Fruit fly (Drosophila melanogaster) whole organism, pupa: ENCODE measurements around the gene ppk28.

Source experiments
- CG10348 ChIP-seq: fragments of 200-800 bp; sonication (Bioruptor generic); IDR thresholded peaks from 2 replicates; pipeline ENCODE4 v1.3.6; 2022; ENCODE audit warnings: missing biosample characterization, missing genetic modification characterization
- CG12605 ChIP-seq: fragments of 200-800 bp; sonication (Bioruptor generic); IDR thresholded peaks from 2 replicates; pipeline ENCODE4 v1.3.6; 2022; ENCODE audit warnings: missing biosample characterization, missing genetic modification characterization
- CG13204 ChIP-seq: fragments of 200-800 bp; sonication (Bioruptor generic); optimal IDR thresholded peaks from 2 replicates; lab custom pipeline; 2018; ENCODE audit warnings: missing biosample characterization, mild to moderate bottlenecking, missing genetic modification characterization, moderate library complexity
- CG14655 ChIP-seq: fragments of 200-800 bp; sonication (Bioruptor generic); optimal IDR thresholded peaks from 3 replicates; lab custom pipeline; 2017; ENCODE audit warnings: mild to moderate bottlenecking, missing biosample characterization, missing genetic modification reagents, missing genetic modification characterization
- CG15710 ChIP-seq: fragments of 200-800 bp; sonication (Bioruptor generic); optimal IDR thresholded peaks from 2 replicates; lab custom pipeline; 2018; ENCODE audit warnings: missing biosample characterization, mild to moderate bottlenecking, missing genetic modification characterization, moderate library complexity
- CG17806 ChIP-seq: fragments of 200-800 bp; sonication (Bioruptor generic); optimal IDR thresholded peaks from 2 replicates; lab custom pipeline; 2018; ENCODE audit warnings: missing biosample characterization, mild to moderate bottlenecking, missing genetic modification characterization, moderate library complexity
- CG32121 ChIP-seq: fragments of 200-800 bp; sonication (Bioruptor generic); IDR thresholded peaks from 2 replicates; pipeline ENCODE4 v1.3.6; 2022; ENCODE audit warnings: missing biosample characterization, missing genetic modification characterization
- CG34367 ChIP-seq: fragments of 200-800 bp; sonication (Bioruptor generic); optimal IDR thresholded peaks from 2 replicates; lab custom pipeline; 2018; ENCODE audit warnings: missing biosample characterization, mild to moderate bottlenecking, missing genetic modification characterization
- CG4496 ChIP-seq: fragments of 200-800 bp; sonication (Bioruptor generic); IDR thresholded peaks from 3 replicates; pipeline ENCODE4 v1.3.6; 2022; ENCODE audit warnings: missing biosample characterization, missing genetic modification characterization
- CG8159 ChIP-seq: fragments of 200-800 bp; sonication (Bioruptor generic); optimal IDR thresholded peaks from 3 replicates; lab custom pipeline; 2018; ENCODE audit warnings: missing biosample characterization, mild to moderate bottlenecking, missing genetic modification characterization, moderate library complexity
- CG8301 ChIP-seq: fragments of 200-800 bp; sonication (Bioruptor generic); optimal IDR thresholded peaks from 2 replicates; lab custom pipeline; 2018; ENCODE audit warnings: missing biosample characterization, mild to moderate bottlenecking, missing genetic modification characterization
- CG9948 ChIP-seq: fragments of 200-800 bp; sonication (Bioruptor generic); optimal IDR thresholded peaks from 2 replicates; lab custom pipeline; 2018; ENCODE audit warnings: missing biosample characterization, mild to moderate bottlenecking, missing genetic modification characterization, moderate library complexity
- D1 ChIP-seq: fragments of 200-800 bp; sonication (Bioruptor generic); optimal IDR thresholded peaks from 2 replicates; lab custom pipeline; 2018; ENCODE audit warnings: missing biosample characterization, mild to moderate bottlenecking, missing genetic modification characterization, moderate library complexity
- EcR ChIP-seq: fragments of 200-800 bp; sonication (Bioruptor generic); optimal IDR thresholded peaks from 3 replicates; lab custom pipeline; 2019; ENCODE audit warnings: missing biosample characterization, missing genetic modification characterization, mild to moderate bottlenecking, moderate library complexity, missing genetic modification reagents
- Ets98B ChIP-seq: fragments of 200-800 bp; sonication (Bioruptor generic); IDR thresholded peaks from 2 replicates; pipeline ENCODE4 v1.3.6; 2022; ENCODE audit warnings: missing biosample characterization, missing genetic modification characterization
- Pif1A ChIP-seq: fragments of 200-800 bp; sonication (Bioruptor generic); optimal IDR thresholded peaks from 3 replicates; lab custom pipeline; 2016; ENCODE audit warnings: missing biosample characterization, missing genetic modification characterization
- Pif1B ChIP-seq: fragments of 200-800 bp; sonication (Bioruptor generic); optimal IDR thresholded peaks from 3 replicates; lab custom pipeline; 2016; ENCODE audit warnings: missing biosample characterization, missing genetic modification characterization
- Snoo ChIP-seq: fragments of 200-800 bp; sonication (Bioruptor generic); optimal IDR thresholded peaks from 3 replicates; lab custom pipeline; 2017; ENCODE audit warnings: missing biosample characterization, mild to moderate bottlenecking, missing genetic modification characterization, inconsistent platforms
- fd96Ca ChIP-seq: fragments of 200-800 bp; sonication (Bioruptor generic); IDR thresholded peaks from 3 replicates; pipeline ENCODE4 v1.3.6; 2022; ENCODE audit warnings: missing biosample characterization, missing genetic modification characterization
- gl ChIP-seq: fragments of 200-800 bp; sonication (Bioruptor generic); optimal IDR thresholded peaks from 2 replicates; lab custom pipeline; 2018; ENCODE audit warnings: missing biosample characterization, mild to moderate bottlenecking, missing genetic modification characterization
- rn ChIP-seq: fragments of 200-800 bp; sonication (Bioruptor generic); IDR thresholded peaks from 2 replicates; pipeline ENCODE4 v1.3.6; 2022; ENCODE audit warnings: missing biosample characterization, missing genetic modification characterization

The ppk28 gene

DNA sequence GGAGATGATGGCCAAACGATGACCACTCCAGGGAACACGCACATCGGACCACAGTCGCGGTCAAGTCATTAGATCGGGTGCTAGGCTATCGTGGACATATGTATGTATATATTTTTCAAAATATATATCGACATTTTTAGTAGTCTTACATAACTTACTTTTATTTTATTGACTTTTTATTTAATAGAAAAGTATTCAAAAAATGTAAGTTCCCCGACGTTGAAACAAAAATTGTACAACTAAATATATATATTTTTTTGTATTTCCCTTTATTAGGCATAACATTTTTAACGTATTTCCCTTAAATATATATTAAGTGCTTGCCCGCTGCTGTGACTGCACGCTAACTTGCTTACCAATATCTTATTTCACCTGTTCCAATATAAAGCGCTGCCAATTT, 9.3 kb downstream of the ppk28 start:
- TF ChIP-seq D1 (tag; lab: Kevin White, UChicago) (no peak), CG10348 (GFP tag; lab: Robert Waterston, UW) (no peak), Ets98B (GFP tag; lab: Robert Waterston, UW) (peak; percentile 34), CG17806 (tag; lab: Kevin White, UChicago) (peak; percentile 19), CG9948 (tag; lab: Kevin White, UChicago) (no peak), EcR (GFP tag; lab: Kevin White, UChicago) (no peak), CG13204 (GFP tag; lab: Kevin White, UChicago) (peak; percentile 2), Snoo (peak; percentile 25), CG14655 (GFP tag; lab: Kevin White, UChicago) (peak; percentile 62), Pif1A (no peak), rn (GFP tag; lab: Robert Waterston, UW) (no peak), CG8159 (tag; lab: Kevin White, UChicago) (peak; percentile 59), CG4496 (GFP tag; lab: Robert Waterston, UW) (peak; percentile 47; the same call in 2 of the 3 replicates), CG32121 (GFP tag; lab: Robert Waterston, UW) (peak; percentile 64; the same call in 1 of the 2 replicates), CG8301 (tag; lab: Kevin White, UChicago) (peak; percentile 28), CG12605 (GFP tag; lab: Robert Waterston, UW) (peak; percentile 45; the same call in 1 of the 2 replicates), CG34367 (no peak), gl (tag; lab: Kevin White, UChicago) (no peak), Pif1B (peak; percentile 11), fd96Ca (GFP tag; lab: Robert Waterston, UW) (no peak), CG15710 (tag; lab: Kevin White, UChicago) (peak; percentile 18)

DNA sequence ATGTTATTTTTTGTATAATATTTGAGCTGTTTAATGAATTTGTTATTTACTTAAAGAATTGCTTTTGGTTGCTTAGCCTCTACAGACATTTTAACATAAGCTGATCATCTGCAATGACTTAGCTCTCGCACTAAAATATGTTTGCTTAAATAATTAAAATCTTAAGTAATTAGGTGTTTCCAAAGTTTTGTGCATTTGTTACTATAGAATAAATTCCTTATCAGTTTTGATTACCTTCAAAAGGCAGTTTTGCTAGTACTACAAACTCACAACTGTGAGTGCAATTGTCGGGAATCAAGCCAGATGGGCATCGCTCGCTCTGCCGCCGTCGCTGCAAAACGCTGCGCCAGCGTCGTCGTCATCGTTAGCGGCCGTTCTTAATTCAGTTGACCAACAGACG, 10.6 kb downstream of the ppk28 start:
- TF ChIP-seq D1 (tag; lab: Kevin White, UChicago): no peak
- TF ChIP-seq CG9948 (tag; lab: Kevin White, UChicago): no peak
- no peak for TF ChIP-seq rn (GFP tag; lab: Robert Waterston, UW)
- no peak for TF ChIP-seq CG34367
- TF ChIP-seq CG15710 (tag; lab: Kevin White, UChicago): no peak
- TF ChIP-seq, all 21 proteins: peak for 0

DNA sequence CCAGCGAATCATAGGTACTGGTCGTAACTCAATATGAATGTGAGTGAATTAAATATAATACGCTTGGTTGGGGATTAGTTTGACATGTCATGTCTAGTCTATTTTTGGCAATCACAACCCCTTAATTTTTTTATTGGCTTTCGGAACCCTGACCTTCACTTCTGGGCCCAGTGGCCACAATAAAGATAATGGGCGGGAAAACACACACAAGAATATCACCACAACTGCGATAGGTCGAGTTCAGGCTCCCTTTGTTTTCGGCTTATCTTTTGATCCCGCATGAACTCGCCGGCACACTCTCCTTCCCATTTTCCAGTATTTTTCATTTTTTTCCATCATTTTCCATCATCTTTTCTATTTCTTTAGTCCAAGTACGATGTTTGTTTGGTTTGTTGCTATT, 12.3 kb downstream of the ppk28 start:
- TF ChIP-seq CG14655 (GFP tag; lab: Kevin White, UChicago): no peak
- no peak for TF ChIP-seq CG4496 (GFP tag; lab: Robert Waterston, UW)
- TF ChIP-seq gl (tag; lab: Kevin White, UChicago): no peak
- TF ChIP-seq D1 (tag; lab: Kevin White, UChicago): no peak
- TF ChIP-seq Snoo: no peak
- no peak for TF ChIP-seq CG12605 (GFP tag; lab: Robert Waterston, UW)
- TF ChIP-seq CG34367: no peak
- no peak for TF ChIP-seq CG15710 (tag; lab: Kevin White, UChicago)
- TF ChIP-seq CG9948 (tag; lab: Kevin White, UChicago): no peak
- TF ChIP-seq Ets98B (GFP tag; lab: Robert Waterston, UW): no peak
- TF ChIP-seq CG17806 (tag; lab: Kevin White, UChicago): no peak
- no peak for TF ChIP-seq EcR (GFP tag; lab: Kevin White, UChicago)
- TF ChIP-seq CG8159 (tag; lab: Kevin White, UChicago): no peak
- no peak for TF ChIP-seq CG13204 (GFP tag; lab: Kevin White, UChicago)
- no peak for TF ChIP-seq CG8301 (tag; lab: Kevin White, UChicago)

DNA sequence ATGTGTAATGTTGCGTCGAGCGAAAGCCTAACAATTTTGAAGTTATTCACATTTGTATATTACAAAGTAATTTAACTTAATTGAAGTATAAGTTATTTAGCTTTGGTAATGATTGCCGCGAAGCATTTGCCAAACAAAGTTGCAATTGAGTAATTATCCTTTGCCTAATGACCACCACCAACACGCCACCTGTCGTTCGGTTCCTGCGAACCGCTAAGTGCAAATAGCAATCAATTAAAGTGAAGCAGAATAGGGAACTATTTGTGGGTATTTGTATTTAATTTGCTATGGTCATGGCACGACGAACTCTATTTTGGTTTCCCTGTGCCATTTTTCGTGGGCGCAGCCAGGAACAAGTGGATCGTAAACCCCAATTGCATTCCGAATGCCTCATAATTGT, 14.8 kb downstream of the ppk28 start:
- TF ChIP-seq CG15710 (tag; lab: Kevin White, UChicago): no peak
- no peak for TF ChIP-seq D1 (tag; lab: Kevin White, UChicago)
- TF ChIP-seq EcR (GFP tag; lab: Kevin White, UChicago): no peak

DNA sequence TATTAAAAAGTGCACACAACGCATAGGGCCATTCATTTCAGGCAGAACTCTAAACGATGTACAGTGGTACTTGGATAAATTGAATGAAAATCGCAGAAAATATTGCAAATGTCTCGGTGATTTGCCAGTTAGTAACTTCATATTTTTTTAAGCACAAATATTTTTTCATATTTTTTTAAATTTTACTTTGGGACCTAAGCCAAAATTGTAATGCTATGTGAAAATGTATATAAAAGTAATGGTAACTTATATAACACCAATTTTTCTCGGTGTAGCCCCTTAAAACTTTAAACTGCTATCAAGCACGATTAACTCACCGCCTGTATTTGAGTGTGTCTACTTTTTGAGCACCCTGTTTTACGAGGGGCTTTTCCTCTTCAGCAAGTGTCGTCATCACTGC, 15.3 kb downstream of the ppk28 start:
- TF ChIP-seq CG12605 (GFP tag; lab: Robert Waterston, UW) (no peak), fd96Ca (GFP tag; lab: Robert Waterston, UW) (0 out of 3 replicates have a peak, but pooled peaks have one; percentile 14), CG32121 (GFP tag; lab: Robert Waterston, UW) (peak; percentile 66), CG4496 (GFP tag; lab: Robert Waterston, UW) (peak; percentile 61; the same call in 2 of the 3 replicates), CG8301 (tag; lab: Kevin White, UChicago) (peak; percentile 29), Pif1A (peak; percentile 31), CG14655 (GFP tag; lab: Kevin White, UChicago) (peak; percentile 36), CG9948 (tag; lab: Kevin White, UChicago) (no peak), CG17806 (tag; lab: Kevin White, UChicago) (peak; percentile 4)

DNA sequence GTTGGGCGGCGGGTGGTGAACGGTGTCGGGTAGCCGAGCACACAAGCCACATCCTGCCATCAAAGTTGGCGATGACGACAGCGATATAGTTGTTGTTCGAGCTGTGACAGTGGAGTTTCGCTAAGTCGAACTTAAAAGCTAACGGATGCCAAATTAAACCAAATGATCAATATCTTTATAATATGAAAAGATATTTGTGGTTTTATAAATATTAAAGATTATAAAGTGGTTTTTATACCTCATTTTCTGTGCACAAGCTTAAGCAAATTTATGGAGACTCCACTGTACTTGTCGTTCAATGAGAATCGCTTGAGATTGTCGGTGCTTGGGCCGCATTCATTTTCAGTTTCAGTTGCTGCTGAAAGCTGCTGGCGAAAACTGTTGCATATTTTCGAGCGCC, 16.2 kb downstream of the ppk28 start:
- TF ChIP-seq D1 (tag; lab: Kevin White, UChicago) (peak; percentile 21), CG12605 (GFP tag; lab: Robert Waterston, UW) (peak; percentile 87), CG8301 (tag; lab: Kevin White, UChicago) (peak; percentile 73), Snoo (peak; percentile 55), CG14655 (GFP tag; lab: Kevin White, UChicago) (peak; percentile 70), CG4496 (GFP tag; lab: Robert Waterston, UW) (peak; percentile 90), CG9948 (tag; lab: Kevin White, UChicago) (peak; percentile 77), CG8159 (tag; lab: Kevin White, UChicago) (peak; percentile 74), Pif1B (peak; percentile 66), CG15710 (tag; lab: Kevin White, UChicago) (peak; percentile 83), Ets98B (GFP tag; lab: Robert Waterston, UW) (peak; percentile 88), EcR (GFP tag; lab: Kevin White, UChicago) (no peak), gl (tag; lab: Kevin White, UChicago) (peak; percentile 15), CG10348 (GFP tag; lab: Robert Waterston, UW) (peak; percentile 67), rn (GFP tag; lab: Robert Waterston, UW) (peak; percentile 71), CG17806 (tag; lab: Kevin White, UChicago) (peak; percentile 75), Pif1A (peak; percentile 68), CG13204 (GFP tag; lab: Kevin White, UChicago) (peak; percentile 24), CG32121 (GFP tag; lab: Robert Waterston, UW) (peak; percentile 89), fd96Ca (GFP tag; lab: Robert Waterston, UW) (peak; percentile 84), CG34367 (peak; percentile 68)
